Worm (Caenorhabditis elegans): ENCODE measurements around the gene cyp-35C1.

The cyp-35C1 gene

DNA sequence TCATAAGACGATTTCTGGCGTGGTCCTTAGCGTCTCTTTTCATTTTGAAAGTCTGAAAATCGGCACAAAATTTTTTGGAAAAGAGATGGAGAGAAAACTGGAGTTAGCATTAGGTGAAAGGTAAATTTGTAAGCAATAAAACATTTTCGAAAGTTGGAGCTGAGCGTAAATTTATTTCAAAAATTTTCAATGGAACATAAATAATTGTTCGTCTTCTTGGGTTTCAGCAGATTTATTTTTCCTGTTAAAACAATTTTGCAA lies 10.6 kb upstream of the cyp-35C1 start, which contains the start of gene C06B3.6:
C06B3.6 (minus strand) TSS at position 52 of the 261 bp plus-strand sequence.
- TF ChIP-seq mls-2 (tag; optimal IDR thresholded peaks at IDR 0.05): no peak
- TF ChIP-seq ceh-83 (GFP tag; optimal IDR thresholded peaks at IDR 0.05): no peak
- no peak for TF ChIP-seq cnd-1 (tag; optimal IDR thresholded peaks at IDR 0.05)
- TF ChIP-seq ceh-43 (GFP tag; optimal IDR thresholded peaks at IDR 0.05): no peak
- no peak for TF ChIP-seq blmp-1 (tag; optimal IDR thresholded peaks at IDR 0.05)
- TF ChIP-seq lsy-2 (tag; optimal IDR thresholded peaks at IDR 0.05): no peak
- no peak for TF ChIP-seq sptf-1 (tag; optimal IDR thresholded peaks at IDR 0.05)
- TF ChIP-seq elt-3 (tag; optimal IDR thresholded peaks at IDR 0.05): no peak
- TF ChIP-seq elt-1 (tag; optimal IDR thresholded peaks at IDR 0.05; ENCODE audit: borderline replicate concordance, insufficient read depth): no peak
- TF ChIP-seq nhr-2 (tag; optimal IDR thresholded peaks at IDR 0.05): no peak
- no peak for TF ChIP-seq M03D4.4 (tag; optimal IDR thresholded peaks at IDR 0.05)
- TF ChIP-seq nhr-12 (tag; optimal IDR thresholded peaks at IDR 0.05): no peak

DNA sequence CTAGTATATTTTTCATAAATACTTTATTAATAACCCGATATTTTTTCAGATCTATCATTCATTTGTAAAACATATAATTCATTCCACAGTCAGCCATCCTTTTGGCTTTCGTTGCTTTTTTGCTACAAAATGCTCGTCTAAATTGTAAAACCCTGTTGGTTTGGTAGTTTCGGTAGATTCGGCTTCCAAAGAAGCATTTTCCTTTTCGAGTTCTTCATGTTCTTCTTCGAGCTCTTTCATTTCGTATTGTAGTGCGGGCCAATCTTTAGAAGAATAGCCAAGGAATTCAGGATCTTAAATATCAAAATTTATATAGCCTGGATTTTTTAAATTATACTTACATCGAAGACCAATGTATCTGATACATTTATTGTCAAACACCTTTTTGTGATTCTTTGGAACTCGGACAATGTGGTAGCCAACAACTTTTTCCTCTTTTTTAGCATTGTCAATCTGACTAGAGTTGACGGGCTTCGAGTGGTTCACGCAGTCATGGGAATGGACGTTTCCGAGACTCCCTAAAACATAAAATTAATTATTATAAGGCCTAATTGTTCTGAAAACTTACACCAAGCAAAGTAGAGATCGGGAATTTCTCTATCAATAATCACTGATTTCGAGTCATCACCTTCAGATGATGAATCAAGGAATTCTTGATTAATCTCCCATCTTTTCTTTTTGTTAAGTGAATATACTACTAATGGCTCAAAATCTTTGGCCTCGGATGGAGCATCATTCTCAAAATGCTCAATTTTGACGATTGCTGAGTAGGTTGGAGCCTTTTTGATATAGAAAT lies 10.0 kb upstream of the cyp-35C1 start:
- TF ChIP-seq lin-13 (tag; optimal IDR thresholded peaks at IDR 0.05): no peak
- no peak for TF ChIP-seq mab-5 (tag; optimal IDR thresholded peaks at IDR 0.05)
- no peak for TF ChIP-seq elt-3 (tag; optimal IDR thresholded peaks at IDR 0.05)
- TF ChIP-seq tbx-8 (GFP tag; optimal IDR thresholded peaks at IDR 0.05): no peak
- no peak for TF ChIP-seq bed-3 (GFP tag; optimal IDR thresholded peaks at IDR 0.05)
- no peak for TF ChIP-seq unc-62 (GFP tag; optimal IDR thresholded peaks at IDR 0.05)
- TF ChIP-seq ces-1 (GFP tag; optimal IDR thresholded peaks at IDR 0.05): no peak
- TF ChIP-seq mep-1 (tag; optimal IDR thresholded peaks at IDR 0.05): no peak

DNA sequence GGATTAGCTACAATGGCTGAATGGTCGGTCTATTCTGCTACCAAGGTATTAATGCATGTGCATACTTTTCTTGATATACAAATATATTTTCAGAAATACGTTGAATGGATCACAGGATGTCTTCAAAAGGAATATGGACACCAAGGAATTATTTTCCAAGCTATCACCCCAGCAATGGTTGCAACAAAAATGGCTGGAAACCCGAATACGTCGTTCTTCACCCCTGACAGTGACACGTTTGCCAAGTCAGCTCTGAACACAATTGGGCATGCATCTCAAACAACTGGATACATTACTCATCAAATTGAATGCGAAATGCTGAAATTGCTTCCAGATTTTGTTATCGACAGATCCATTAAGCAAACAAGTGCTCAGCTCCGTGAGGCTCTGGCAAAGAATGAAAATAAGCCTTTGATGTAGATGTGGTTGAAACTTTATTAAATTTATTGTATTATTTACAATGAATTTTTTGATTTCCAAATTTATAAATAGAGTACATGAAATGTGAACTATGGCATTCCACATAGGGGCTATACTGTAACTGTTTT lies 9.3 kb upstream of the cyp-35C1 start:
- TF ChIP-seq sem-2 (GFP tag; optimal IDR thresholded peaks at IDR 0.05): no peak
- TF ChIP-seq nhr-28 (tag; optimal IDR thresholded peaks at IDR 0.05): no peak
- no peak for TF ChIP-seq tbx-8 (GFP tag; optimal IDR thresholded peaks at IDR 0.05)
- TF ChIP-seq snpc-4 (tag; optimal IDR thresholded peaks at IDR 0.05): no peak
- TF ChIP-seq cnd-1 (tag; optimal IDR thresholded peaks at IDR 0.05): no peak
- no peak for TF ChIP-seq flh-1 (GFP tag; optimal IDR thresholded peaks at IDR 0.05)
- TF ChIP-seq nhr-12 (tag; optimal IDR thresholded peaks at IDR 0.05): no peak

DNA sequence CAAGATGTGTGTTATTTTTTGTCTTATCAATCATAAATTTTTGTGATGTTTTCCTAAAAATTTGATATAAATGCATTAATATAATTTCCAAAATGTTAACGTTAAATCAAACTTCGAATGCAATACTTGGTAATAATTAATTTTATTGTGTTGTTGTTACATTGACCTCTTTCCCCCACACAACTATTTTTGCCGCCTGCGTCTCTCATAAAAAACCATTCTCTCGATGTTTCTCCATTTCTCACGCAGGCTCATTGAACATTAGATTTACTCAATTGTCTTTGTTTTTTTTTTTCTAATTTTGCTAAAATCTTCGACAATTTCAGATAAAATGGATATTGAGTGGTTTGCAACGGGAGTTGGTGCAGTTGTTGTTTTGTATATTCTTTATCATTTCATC lies 7.9 kb upstream of the cyp-35C1 start, which contains the start of gene stdh-1:
stdh-1 (plus strand) TSS at position 327 of the 400 bp plus-strand sequence.
- peak; percentile 79 for TF ChIP-seq ces-1 (GFP tag; optimal IDR thresholded peaks at IDR 0.05)
- TF ChIP-seq bed-3 (GFP tag; optimal IDR thresholded peaks at IDR 0.05): no peak
- TF ChIP-seq tbx-8 (GFP tag; optimal IDR thresholded peaks at IDR 0.05): no peak
- no peak for TF ChIP-seq ceh-83 (GFP tag; optimal IDR thresholded peaks at IDR 0.05)
- no peak for TF ChIP-seq nhr-2 (tag; optimal IDR thresholded peaks at IDR 0.05)

DNA sequence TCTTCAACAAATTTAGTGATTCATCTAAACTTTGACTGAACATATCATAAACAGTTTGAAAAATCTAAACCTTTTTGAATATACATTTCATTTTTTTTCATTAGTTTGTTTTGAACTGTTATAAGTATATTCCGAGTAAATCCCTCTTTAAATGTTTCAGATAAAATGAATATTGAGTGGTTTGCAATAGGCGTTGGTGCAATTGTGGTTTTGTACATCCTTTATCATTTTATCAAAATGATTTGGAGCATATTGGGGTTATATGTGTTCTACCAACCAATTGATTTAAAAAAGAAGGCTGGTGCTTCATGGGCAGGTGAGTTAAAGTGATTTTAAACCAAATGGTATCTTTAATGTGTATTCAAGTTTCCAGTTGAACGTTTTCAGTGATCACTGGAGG lies 6.2 kb upstream of the cyp-35C1 start, which contains the start of gene stdh-3:
stdh-3 (plus strand) TSS at position 166 of the 400 bp plus-strand sequence.
- TF ChIP-seq blmp-1 (tag; optimal IDR thresholded peaks at IDR 0.05): no peak
- no peak for TF ChIP-seq mep-1 (tag; optimal IDR thresholded peaks at IDR 0.05)
- TF ChIP-seq flh-1 (GFP tag; optimal IDR thresholded peaks at IDR 0.05): no peak
- no peak for TF ChIP-seq ceh-43 (GFP tag; optimal IDR thresholded peaks at IDR 0.05)
- no peak for TF ChIP-seq ceh-83 (GFP tag; optimal IDR thresholded peaks at IDR 0.05)
- no peak for TF ChIP-seq drap-1 (GFP tag; optimal IDR thresholded peaks at IDR 0.05)
- no peak for TF ChIP-seq pha-4 (tag; optimal IDR thresholded peaks at IDR 0.05)
- TF ChIP-seq cnd-1 (tag; optimal IDR thresholded peaks at IDR 0.05): no peak
- no peak for TF ChIP-seq snpc-4 (tag; optimal IDR thresholded peaks at IDR 0.05)
- TF ChIP-seq lsy-2 (tag; optimal IDR thresholded peaks at IDR 0.05): no peak
- TF ChIP-seq zip-8 (tag; optimal IDR thresholded peaks at IDR 0.05): no peak
- TF ChIP-seq unc-120 (tag; optimal IDR thresholded peaks at IDR 0.05; ENCODE audit: poor library complexity, severe bottlenecking): no peak
- TF ChIP-seq mab-5 (tag; optimal IDR thresholded peaks at IDR 0.05): no peak
- TF ChIP-seq ham-2 (GFP tag; optimal IDR thresholded peaks at IDR 0.05): no peak
- TF ChIP-seq tbx-8 (GFP tag; optimal IDR thresholded peaks at IDR 0.05): no peak
- no peak for TF ChIP-seq nhr-76 (tag; optimal IDR thresholded peaks at IDR 0.05)
- TF ChIP-seq nhr-2 (tag; optimal IDR thresholded peaks at IDR 0.05): no peak
- no peak for TF ChIP-seq elt-3 (tag; optimal IDR thresholded peaks at IDR 0.05)
- TF ChIP-seq mls-2 (tag; optimal IDR thresholded peaks at IDR 0.05): no peak

All from whole organism, mixed stage, embryonic.